Worm (Caenorhabditis elegans) whole organism, L3 larva: ENCODE results near the gene col-104.

Source experiments
- R02D3.7 ChIP-seq: fragments of 150-350 bp; optimal IDR thresholded peaks from 2 replicates; lab custom pipeline; 2014; ENCODE audit warnings: missing biosample characterization, missing genetic modification characterization
- aly-2 ChIP-seq: fragments of 150-350 bp; optimal IDR thresholded peaks from 2 replicates; lab custom pipeline; 2014; ENCODE audit warnings: missing biosample characterization, missing genetic modification characterization
- ceh-16 ChIP-seq: sonication (generic microtip); optimal IDR thresholded peaks from 2 replicates; lab custom pipeline; 2017; ENCODE audit warnings: missing biosample characterization, missing genetic modification characterization
- ceh-82 ChIP-seq: fragments of 150-350 bp; optimal IDR thresholded peaks from 2 replicates; lab custom pipeline; 2014; ENCODE audit warnings: missing biosample characterization, missing genetic modification characterization
- ceh-9 ChIP-seq: sonication (generic microtip); optimal IDR thresholded peaks from 2 replicates; lab custom pipeline; 2018; ENCODE audit warnings: missing biosample characterization, missing genetic modification characterization
- daf-12 ChIP-seq: fragments of 150-350 bp; optimal IDR thresholded peaks from 2 replicates; lab custom pipeline; 2014; ENCODE audit warnings: missing biosample characterization, missing genetic modification reagents, missing genetic modification characterization
- egl-27 ChIP-seq: sonication (generic microtip); optimal IDR thresholded peaks from 4 replicates; lab custom pipeline; 2017; ENCODE audit warnings: missing biosample characterization, missing genetic modification reagents, missing genetic modification characterization
- elt-1 ChIP-seq: fragments of 150-350 bp; optimal IDR thresholded peaks from 2 replicates; lab custom pipeline; 2014; ENCODE audit warnings: missing biosample characterization, missing genetic modification characterization
- elt-2 ChIP-seq: sonication (generic microtip); optimal IDR thresholded peaks from 2 replicates; lab custom pipeline; 2016; ENCODE audit warnings: missing genetic modification reagents, mild to moderate bottlenecking, missing genetic modification characterization, missing compliant biosample characterization
- elt-3 ChIP-seq, 3 experiments: fragments of 150-350 bp in 1 of 3; sonication (generic microtip) in 2 of 3; optimal IDR thresholded peaks; 2 replicates in 2 of 3; 4 replicates in 1 of 3; lab custom pipeline; 2014 to 2017; ENCODE audit warnings: missing biosample characterization in 3 of 3, missing genetic modification characterization in 3 of 3
- fkh-10 ChIP-seq: sonication (generic microtip); optimal IDR thresholded peaks from 2 replicates; lab custom pipeline; 2017; ENCODE audit warnings: missing biosample characterization, missing genetic modification reagents, missing genetic modification characterization
- fkh-2 ChIP-seq: fragments of 150-350 bp; optimal IDR thresholded peaks from 2 replicates; lab custom pipeline; 2014; ENCODE audit warnings: missing biosample characterization, missing genetic modification reagents, missing genetic modification characterization
- hmg-11 ChIP-seq: sonication (generic microtip); optimal IDR thresholded peaks from 2 replicates; lab custom pipeline; 2016; ENCODE audit warnings: missing genetic modification characterization, missing compliant biosample characterization
- jun-1 ChIP-seq: fragments of 150-350 bp; optimal IDR thresholded peaks from 2 replicates; lab custom pipeline; 2014; ENCODE audit warnings: missing biosample characterization, missing genetic modification reagents, missing genetic modification characterization
- lin-15B ChIP-seq: fragments of 150-350 bp; optimal IDR thresholded peaks from 2 replicates; lab custom pipeline; 2014; ENCODE audit warnings: missing biosample characterization, missing genetic modification characterization
- lin-39 ChIP-seq: fragments of 150-350 bp; optimal IDR thresholded peaks from 2 replicates; lab custom pipeline; 2018; ENCODE audit warnings: missing biosample characterization, missing genetic modification reagents, missing genetic modification characterization
- lsy-12 ChIP-seq: sonication (generic microtip); optimal IDR thresholded peaks from 2 replicates; lab custom pipeline; 2016; ENCODE audit warnings: mild to moderate bottlenecking, missing genetic modification characterization, missing compliant biosample characterization
- mdl-1 ChIP-seq: fragments of 150-350 bp; optimal IDR thresholded peaks from 2 replicates; lab custom pipeline; 2014; ENCODE audit warnings: missing biosample characterization, missing genetic modification characterization
- mml-1 ChIP-seq: fragments of 150-350 bp; sonication (generic microtip); optimal IDR thresholded peaks from 3 replicates; lab custom pipeline; 2014; ENCODE audit warnings: missing biosample characterization, missing genetic modification characterization
- nfya-1 ChIP-seq: sonication (generic microtip); optimal IDR thresholded peaks from 2 replicates; lab custom pipeline; 2017; ENCODE audit warnings: missing genetic modification characterization, mild to moderate bottlenecking, missing compliant biosample characterization, antibody characterized with exemption, moderate library complexity; ENCODE audit not compliant: insufficient read depth
- nhr-12 ChIP-seq: fragments of 150-350 bp; optimal IDR thresholded peaks from 2 replicates; lab custom pipeline; 2014; ENCODE audit warnings: missing biosample characterization, missing genetic modification characterization
- nhr-23 ChIP-seq: fragments of 150-350 bp; optimal IDR thresholded peaks from 2 replicates; lab custom pipeline; 2014; ENCODE audit warnings: missing biosample characterization, missing genetic modification reagents, missing genetic modification characterization
- nhr-237 ChIP-seq: fragments of 150-350 bp; optimal IDR thresholded peaks from 2 replicates; lab custom pipeline; 2014; ENCODE audit warnings: missing biosample characterization, missing genetic modification characterization
- nhr-25 ChIP-seq: sonication (generic microtip); optimal IDR thresholded peaks from 2 replicates; lab custom pipeline; 2017; ENCODE audit warnings: missing biosample characterization, missing genetic modification characterization
- nhr-28 ChIP-seq: fragments of 150-350 bp; optimal IDR thresholded peaks from 2 replicates; lab custom pipeline; 2014; ENCODE audit warnings: missing biosample characterization, missing genetic modification characterization
- nhr-43 ChIP-seq: sonication (generic microtip); optimal IDR thresholded peaks from 2 replicates; lab custom pipeline; 2016; ENCODE audit warnings: mild to moderate bottlenecking, missing genetic modification characterization, missing compliant biosample characterization; ENCODE audit not compliant: poor library complexity, severe bottlenecking
- nhr-76 ChIP-seq: fragments of 150-350 bp; sonication (generic microtip); optimal IDR thresholded peaks from 5 replicates; lab custom pipeline; 2014; ENCODE audit warnings: missing biosample characterization, missing genetic modification characterization
- nhr-77 ChIP-seq: fragments of 150-350 bp; optimal IDR thresholded peaks from 2 replicates; lab custom pipeline; 2014; ENCODE audit warnings: missing biosample characterization, missing genetic modification characterization
- pha-4 ChIP-seq: fragments of 150-350 bp; optimal IDR thresholded peaks from 2 replicates; lab custom pipeline; 2014; ENCODE audit warnings: missing biosample characterization, missing genetic modification reagents, missing genetic modification characterization
- pqm-1 ChIP-seq: fragments of 150-350 bp; optimal IDR thresholded peaks from 2 replicates; lab custom pipeline; 2017; ENCODE audit warnings: missing biosample characterization, missing genetic modification characterization, inconsistent platforms
- sea-2 ChIP-seq: fragments of 150-350 bp; sonication (generic microtip); optimal IDR thresholded peaks from 4 replicates; lab custom pipeline; 2014; ENCODE audit warnings: missing biosample characterization, missing genetic modification reagents, missing genetic modification characterization
- skn-1 ChIP-seq: fragments of 150-350 bp; optimal IDR thresholded peaks from 2 replicates; lab custom pipeline; 2014; ENCODE audit warnings: missing biosample characterization, missing genetic modification characterization
- snpc-4 ChIP-seq: fragments of 150-350 bp; optimal IDR thresholded peaks from 2 replicates; lab custom pipeline; 2014; ENCODE audit warnings: missing biosample characterization, missing genetic modification characterization
- tbx-2 ChIP-seq: sonication (generic microtip); optimal IDR thresholded peaks from 2 replicates; lab custom pipeline; 2016; ENCODE audit warnings: mild to moderate bottlenecking, missing genetic modification characterization, missing compliant biosample characterization
- zag-1 ChIP-seq: fragments of 150-350 bp; optimal IDR thresholded peaks from 2 replicates; lab custom pipeline; 2014; ENCODE audit warnings: missing biosample characterization, missing genetic modification characterization
- ztf-11 ChIP-seq: fragments of 150-350 bp; optimal IDR thresholded peaks from 2 replicates; lab custom pipeline; 2014; ENCODE audit warnings: missing biosample characterization, missing genetic modification characterization
- ztf-4 ChIP-seq: fragments of 150-350 bp; optimal IDR thresholded peaks from 2 replicates; lab custom pipeline; 2014; ENCODE audit warnings: missing biosample characterization, missing genetic modification characterization

col-104 gene

ce11 chrIV:1385915-1386314, 30.8 kb upstream of the col-104 start, which contains the start of gene nhr-41:
Gene nhr-41 (plus strand): TSS chrIV:1386215.
- TF ChIP-seq fkh-10 (GFP tag; lab: Kevin White, UChicago) (no peak), nhr-77 (tag; lab: Kevin White, UChicago) (no peak), lin-39 (no peak), nhr-76 (no peak), mdl-1 (tag; lab: Kevin White, UChicago) (no peak), elt-2 (tag; lab: Kevin White, UChicago) (no peak), aly-2 (tag; lab: Kevin White, UChicago) (no peak), lin-15B (tag; lab: Kevin White, UChicago) (no peak), elt-3 (tag; optimal IDR thresholded peaks at IDR 0.05; lab: Kevin White, UChicago) (no peak), zag-1 (no peak), ztf-11 (tag; lab: Kevin White, UChicago) (no peak), elt-1 (tag; lab: Kevin White, UChicago) (no peak), egl-27 (tag; lab: Kevin White, UChicago) (no peak), R02D3.7 (tag; lab: Kevin White, UChicago) (no peak), nhr-23 (tag; lab: Kevin White, UChicago) (no peak), hmg-11 (tag; lab: Kevin White, UChicago) (no peak)

ce11 chrIV:1385500-1385899, 30.4 kb upstream of the col-104 start:
- TF ChIP-seq egl-27 (tag; lab: Kevin White, UChicago) (no peak), lin-15B (tag; lab: Kevin White, UChicago) (no peak), tbx-2 (tag; lab: Kevin White, UChicago) (no peak), hmg-11 (tag; lab: Kevin White, UChicago) (no peak), lin-39 (no peak), ceh-9 (no peak), aly-2 (tag; lab: Kevin White, UChicago) (no peak), skn-1 (tag; lab: Kevin White, UChicago) (no peak), elt-1 (tag; lab: Kevin White, UChicago) (no peak), elt-2 (tag; lab: Kevin White, UChicago) (no peak), nhr-23 (tag; lab: Kevin White, UChicago) (no peak), nhr-28 (tag; lab: Kevin White, UChicago) (no peak), nhr-43 (tag; lab: Kevin White, UChicago) (no peak), elt-3 (tag; optimal IDR thresholded peaks at IDR 0.05; lab: Kevin White, UChicago) (no peak), nhr-237 (tag; lab: Kevin White, UChicago) (no peak)

- peak; percentile 51 for TF ChIP-seq nhr-25 (tag; lab: Kevin White, UChicago)
- TF ChIP-seq fkh-2 (tag; lab: Kevin White, UChicago) = no peak
- TF ChIP-seq ceh-82 = no peak
- TF ChIP-seq nhr-28 (tag; lab: Kevin White, UChicago) = no peak
- TF ChIP-seq nhr-23 (tag; lab: Kevin White, UChicago) = peak; percentile 42
- no peak for TF ChIP-seq jun-1 (tag; lab: Kevin White, UChicago)
- peak; percentile 50 for TF ChIP-seq nhr-43 (tag; lab: Kevin White, UChicago)
Observed at ce11 chrIV:1381596-1382274, 26.6 kb upstream of the col-104 start.

ce11 chrIV:1380350-1380749, 25.2 kb upstream of the col-104 start:
- TF ChIP-seq hmg-11 (tag; lab: Kevin White, UChicago) = no peak
- no peak for TF ChIP-seq fkh-10 (GFP tag; lab: Kevin White, UChicago)
- TF ChIP-seq nfya-1 (tag; lab: Kevin White, UChicago) = no peak
- TF ChIP-seq mml-1 (tag; lab: Kevin White, UChicago) = no peak
- TF ChIP-seq ztf-4 (tag; lab: Kevin White, UChicago) = no peak
- no peak for TF ChIP-seq elt-3 (tag; optimal IDR thresholded peaks at IDR 0.05; lab: Kevin White, UChicago)
- TF ChIP-seq nhr-77 (tag; lab: Kevin White, UChicago) = no peak
- no peak for TF ChIP-seq nhr-23 (tag; lab: Kevin White, UChicago)
- TF ChIP-seq ceh-16 = no peak
- no peak for TF ChIP-seq fkh-2 (tag; lab: Kevin White, UChicago)
- no peak for TF ChIP-seq egl-27 (tag; lab: Kevin White, UChicago)
- no peak for TF ChIP-seq sea-2

- TF ChIP-seq elt-2 (tag; lab: Kevin White, UChicago) (peak; percentile 97), snpc-4 (no peak), R02D3.7 (tag; lab: Kevin White, UChicago) (no peak), jun-1 (tag; lab: Kevin White, UChicago) (peak; percentile 37), pqm-1 (tag; lab: Kevin White, UChicago) (peak; percentile 84), nhr-25 (tag; lab: Kevin White, UChicago) (no peak), nhr-12 (tag; lab: Kevin White, UChicago) (no peak), pha-4 (tag; lab: Kevin White, UChicago) (peak; percentile 62), daf-12 (tag; lab: Kevin White, UChicago) (no peak), ztf-11 (tag; lab: Kevin White, UChicago) (no peak), lsy-12 (no peak), aly-2 (tag; lab: Kevin White, UChicago) (no peak), nhr-23 (tag; lab: Kevin White, UChicago) (no peak)
Observed at ce11 chrIV:1378954-1379353, 23.8 kb upstream of the col-104 start.
